Worm (Caenorhabditis elegans): ENCODE results near the gene ins-6.

ce11 chrII:6000136-6000535, at the start of gene ins-6:
- TF ChIP-seq nhr-76 (tag; optimal IDR thresholded peaks at IDR 0.05) (no peak), unc-120 (tag; optimal IDR thresholded peaks at IDR 0.05; ENCODE audit: poor library complexity, severe bottlenecking) (no peak)
